ENCODE assay signal across 2 fruit fly cellular contexts in genomic region chr2L:18860920-18861319, dm6.
TF ChIP-seq lines count a peak whose summit lies in the region.

No protein-coding gene starts in this region.

- no peak for TF ChIP-seq CTCF in whole organism, embryonic (GFP tag; optimal IDR thresholded peaks at IDR 0.05; lab: Kevin White, UChicago)

TF ChIP-seq in whole organism, embryonic, 481 proteins besides CTCF, POLR2A, EP300 and RAD21:
- TF ChIP-seq ap (GFP tag; IDR thresholded peaks at IDR 0.05; lab: Robert Waterston, UW): no peak
- no peak for TF ChIP-seq HLH3B (GFP tag; IDR thresholded peaks at IDR 0.05; lab: Robert Waterston, UW)
- peak; percentile 2 for TF ChIP-seq CG8478 (optimal IDR thresholded peaks at IDR 0.05; lab: Kevin White, UChicago)
- TF ChIP-seq sr (GFP tag; IDR thresholded peaks at IDR 0.05; lab: Robert Waterston, UW): peak; percentile 4; the same call in 1 of the 3 replicates
- TF ChIP-seq CG16813 (GFP tag; IDR thresholded peaks at IDR 0.05; lab: Robert Waterston, UW; ENCODE audit: partially characterized antibody): 0 out of 3 replicates have a peak, but pooled peaks have one; percentile 22
- no peak for TF ChIP-seq CG8281 (tag; optimal IDR thresholded peaks at IDR 0.05; lab: Kevin White, UChicago)
- TF ChIP-seq Atf6 (GFP tag; IDR thresholded peaks at IDR 0.05; lab: Robert Waterston, UW): no peak
- no peak for TF ChIP-seq bsh (GFP tag; optimal IDR thresholded peaks at IDR 0.05; lab: Kevin White, UChicago)
- TF ChIP-seq CG5245 (GFP tag; optimal IDR thresholded peaks at IDR 0.05; lab: Kevin White, UChicago): no peak
- TF ChIP-seq Ets65A (GFP tag; lab: Kevin White, UChicago): peak; percentile 20
- TF ChIP-seq z (GFP tag; IDR thresholded peaks at IDR 0.05; lab: Robert Waterston, UW): no peak
- no peak for TF ChIP-seq CG3847 (GFP tag; IDR thresholded peaks at IDR 0.05; lab: Robert Waterston, UW)
- TF ChIP-seq seq (GFP tag; IDR thresholded peaks at IDR 0.05; lab: Robert Waterston, UW): no peak
- peak; percentile 11 for TF ChIP-seq Jarid2 (GFP tag; optimal IDR thresholded peaks at IDR 0.05; lab: Kevin White, UChicago)
- no peak for TF ChIP-seq jing (GFP tag; optimal IDR thresholded peaks at IDR 0.05; lab: Kevin White, UChicago)
- TF ChIP-seq CG16779 (GFP tag; IDR thresholded peaks at IDR 0.05; lab: Robert Waterston, UW): no peak
- no peak for TF ChIP-seq dan (GFP tag; IDR thresholded peaks at IDR 0.05; lab: Robert Waterston, UW)
- no peak for TF ChIP-seq CG12071 (GFP tag; optimal IDR thresholded peaks at IDR 0.05; lab: Kevin White, UChicago)
- no peak for TF ChIP-seq CG14710 (tag; optimal IDR thresholded peaks at IDR 0.05; lab: Kevin White, UChicago)
- TF ChIP-seq Adf1 (GFP tag; IDR thresholded peaks at IDR 0.05; lab: Robert Waterston, UW): no peak
- TF ChIP-seq Hr39 (optimal IDR thresholded peaks at IDR 0.05; lab: Kevin White, UChicago): peak; percentile 78
- TF ChIP-seq lab (GFP tag; optimal IDR thresholded peaks at IDR 0.05; lab: Kevin White, UChicago): no peak
- TF ChIP-seq ttk (GFP tag; IDR thresholded peaks at IDR 0.05; lab: Robert Waterston, UW): no peak
- no peak for TF ChIP-seq tup (GFP tag; optimal IDR thresholded peaks at IDR 0.05; lab: Kevin White, UChicago)
- TF ChIP-seq E2f2 (GFP tag; IDR thresholded peaks at IDR 0.05; lab: Robert Waterston, UW): no peak
TF ChIP-seq in whole organism, embryonic: peak in this region for 6.

TF ChIP-seq in whole organism, wandering third instar larva, 38 proteins besides CTCF, POLR2A, EP300 and RAD21:
- TF ChIP-seq sv (GFP tag; optimal IDR thresholded peaks at IDR 0.05; lab: Kevin White, UChicago) (no peak), usp (GFP tag; optimal IDR thresholded peaks at IDR 0.05; lab: Kevin White, UChicago) (no peak), GATAd (GFP tag; optimal IDR thresholded peaks at IDR 0.05; lab: Kevin White, UChicago) (no peak), Dfd (GFP tag; optimal IDR thresholded peaks at IDR 0.05; lab: Kevin White, UChicago) (peak; percentile 98), br (GFP tag; optimal IDR thresholded peaks at IDR 0.05; lab: Kevin White, UChicago) (no peak), pan (optimal IDR thresholded peaks at IDR 0.05; lab: Kevin White, UChicago) (no peak), Jra (GFP tag; optimal IDR thresholded peaks at IDR 0.05; lab: Kevin White, UChicago) (no peak), Abd-B (GFP tag; optimal IDR thresholded peaks at IDR 0.05; lab: Kevin White, UChicago) (no peak)
TF ChIP-seq in whole organism, wandering third instar larva: peak in this region for 1.

Comparison
In these comparisons a context has a peak if more than half of its experiments do, and no peak if none do; other contexts are left out.
1. Of the 10 proteins assayed by ChIP-seq in both whole organism, embryonic and whole organism, wandering third instar larva: peak only in whole organism, embryonic: none; only in whole organism, wandering third instar larva: Dfd; in both: none; in neither: 9.